Fruit fly (Drosophila melanogaster) whole organism, prepupa: ENCODE measurements around the gene ND-24L.

Experiments
- CG15336 ChIP-seq: fragments of 200-800 bp; sonication (Bioruptor generic); IDR thresholded peaks from 2 replicates; pipeline ENCODE4 v1.3.6; 2022; ENCODE audit warnings: missing biosample characterization, missing genetic modification characterization
- CG16779 ChIP-seq: fragments of 200-800 bp; sonication (Bioruptor generic); optimal IDR thresholded peaks from 3 replicates; lab custom pipeline; 2017; ENCODE audit warnings: missing biosample characterization, mild to moderate bottlenecking, missing genetic modification characterization
- Hr39 ChIP-seq: fragments of 200-800 bp; sonication (Bioruptor generic); optimal IDR thresholded peaks from 2 replicates; lab custom pipeline; 2016; ENCODE audit warnings: missing biosample characterization, missing genetic modification characterization
- Sox102F ChIP-seq: fragments of 200-800 bp; sonication (Bioruptor generic); optimal IDR thresholded peaks from 2 replicates; lab custom pipeline; 2016; ENCODE audit warnings: missing biosample characterization, mild to moderate bottlenecking, missing genetic modification characterization

DNA sequence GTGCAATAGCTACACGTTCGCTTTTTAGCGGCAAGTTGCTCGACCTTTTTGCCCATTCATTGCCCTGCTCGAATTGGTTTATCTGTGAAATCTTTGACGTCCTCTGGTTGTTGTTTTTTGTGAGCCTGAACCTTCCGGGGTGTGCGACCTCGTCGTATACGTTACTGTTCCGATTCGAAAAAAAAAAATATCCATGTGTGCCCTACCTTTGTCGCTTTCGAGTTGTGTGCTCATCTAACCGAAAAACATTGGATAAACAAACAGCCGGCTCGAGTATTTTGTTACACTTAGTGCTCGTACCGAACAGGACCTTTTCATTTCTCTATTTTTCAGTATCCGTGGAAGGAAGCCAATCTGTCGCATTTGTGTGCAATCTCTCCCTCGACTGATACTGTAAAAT lies 43.4 kb upstream of the ND-24L start:
- no peak for TF ChIP-seq Hr39 (GFP tag; lab: Kevin White, UChicago)
- TF ChIP-seq CG16779 = no peak
- no peak for TF ChIP-seq CG15336 (GFP tag; lab: Robert Waterston, UW)
- TF ChIP-seq Sox102F (GFP tag; lab: Kevin White, UChicago) = no peak
